Worm (Caenorhabditis elegans) whole organism, young adult: ENCODE measurements around the gene Y39B6A.43.

Experiments used
- B0019.2 ChIP-seq: fragments of 200-800 bp; sonication (Bioruptor generic); conservative IDR thresholded peaks from 2 replicates; pipeline ENCODE4 v1.3.6; 2022; ENCODE audit warnings: missing genetic modification reagents, missing genetic modification characterization, missing compliant biosample characterization
- B0035.1 ChIP-seq: sonication (generic microtip); optimal IDR thresholded peaks from 2 replicates; lab custom pipeline; 2016; ENCODE audit warnings: missing genetic modification characterization, mild to moderate bottlenecking, missing compliant biosample characterization, missing genotype, missing genetic modification reagents
- B0261.1 ChIP-seq: sonication (generic microtip); optimal IDR thresholded peaks from 2 replicates; lab custom pipeline; 2016; ENCODE audit warnings: mild to moderate bottlenecking, missing genetic modification characterization, moderate library complexity, missing compliant biosample characterization
- C17E4.6 ChIP-seq: fragments of 200-800 bp; sonication (Bioruptor generic); IDR thresholded peaks from 2 replicates; pipeline ENCODE4 v1.3.6; 2022; ENCODE audit warnings: missing genetic modification reagents, missing genetic modification characterization, missing compliant biosample characterization
- F37B4.10 ChIP-seq: fragments of 200-800 bp; sonication (Bioruptor generic); IDR thresholded peaks from 2 replicates; pipeline ENCODE4 v1.3.6; 2022; ENCODE audit warnings: missing genetic modification characterization, missing compliant biosample characterization
- F39B2.1 ChIP-seq: fragments of 200-800 bp; sonication (Bioruptor generic); IDR thresholded peaks from 2 replicates; pipeline ENCODE4 v1.3.6; 2022; ENCODE audit warnings: missing genetic modification reagents, missing genetic modification characterization, missing compliant biosample characterization
- F49E8.2 ChIP-seq: sonication (generic microtip); optimal IDR thresholded peaks from 3 replicates; lab custom pipeline; 2017; ENCODE audit warnings: missing genetic modification characterization, mild to moderate bottlenecking, missing compliant biosample characterization, antibody characterized with exemption, moderate library complexity; ENCODE audit not compliant: insufficient read depth
- F52B5.7 ChIP-seq: sonication (generic microtip); optimal IDR thresholded peaks from 2 replicates; lab custom pipeline; 2016; ENCODE audit warnings: mild to moderate bottlenecking, missing genetic modification characterization, missing compliant biosample characterization
- F55B11.4 ChIP-seq: sonication (generic microtip); optimal IDR thresholded peaks from 2 replicates; lab custom pipeline; 2016; ENCODE audit warnings: missing compliant biosample characterization, missing genetic modification characterization, borderline replicate concordance; ENCODE audit not compliant: insufficient read depth
- F57A8.1 ChIP-seq: fragments of 200-800 bp; sonication (Bioruptor generic); optimal IDR thresholded peaks from 2 replicates; lab custom pipeline; 2018; ENCODE audit warnings: mild to moderate bottlenecking, missing genetic modification characterization, moderate library complexity, missing compliant biosample characterization
- F57C9.4 ChIP-seq: sonication (generic microtip); optimal IDR thresholded peaks from 2 replicates; lab custom pipeline; 2017; ENCODE audit warnings: mild to moderate bottlenecking, missing genetic modification characterization, missing compliant biosample characterization
- K11D2.4 ChIP-seq: fragments of 200-800 bp; sonication (Bioruptor generic); IDR thresholded peaks from 2 replicates; pipeline ENCODE4 v1.3.6; 2022; ENCODE audit warnings: missing genetic modification reagents, missing genetic modification characterization, missing compliant biosample characterization
- K12H6.12 ChIP-seq: fragments of 200-800 bp; sonication (Bioruptor generic); optimal IDR thresholded peaks from 2 replicates; lab custom pipeline; 2018; ENCODE audit warnings: mild to moderate bottlenecking, missing genetic modification characterization, missing compliant biosample characterization
- Y95B8A.8 ChIP-seq: fragments of 200-800 bp; sonication (Bioruptor generic); IDR thresholded peaks from 2 replicates; pipeline ENCODE4 v1.3.6; 2022; ENCODE audit warnings: missing genetic modification reagents, missing genetic modification characterization, missing compliant biosample characterization
- athp-1 ChIP-seq: sonication (generic microtip); optimal IDR thresholded peaks from 2 replicates; lab custom pipeline; 2017; ENCODE audit warnings: mild to moderate bottlenecking, missing genetic modification characterization, missing compliant biosample characterization
- attf-6 ChIP-seq: fragments of 200-800 bp; sonication (Bioruptor generic); IDR thresholded peaks from 2 replicates; pipeline ENCODE4 v1.3.6; 2022; ENCODE audit warnings: missing genetic modification reagents, missing genetic modification characterization, missing compliant biosample characterization
- bed-2 ChIP-seq: fragments of 200-800 bp; sonication (Bioruptor generic); IDR thresholded peaks from 2 replicates; pipeline ENCODE4 v1.3.6; 2022; ENCODE audit warnings: missing genetic modification reagents, missing genetic modification characterization, missing compliant biosample characterization
- cebp-2 ChIP-seq: fragments of 200-800 bp; sonication (Bioruptor generic); IDR thresholded peaks from 2 replicates; pipeline ENCODE4 v1.3.6; 2022; ENCODE audit warnings: missing genetic modification characterization, missing compliant biosample characterization
- ceh-27 ChIP-seq: fragments of 200-800 bp; sonication (Bioruptor generic); optimal IDR thresholded peaks from 2 replicates; lab custom pipeline; 2018; ENCODE audit warnings: mild to moderate bottlenecking, missing genetic modification characterization, moderate library complexity, missing compliant biosample characterization
- ceh-79 ChIP-seq: sonication (generic microtip); optimal IDR thresholded peaks from 2 replicates; lab custom pipeline; 2017; ENCODE audit warnings: mild to moderate bottlenecking, missing genetic modification characterization, missing compliant biosample characterization
- dpl-1 ChIP-seq: fragments of 150-350 bp; optimal IDR thresholded peaks from 2 replicates; lab custom pipeline; 2014; ENCODE audit warnings: missing biosample characterization, missing genetic modification reagents, missing genetic modification characterization
- efl-1 ChIP-seq: fragments of 150-350 bp; optimal IDR thresholded peaks from 2 replicates; lab custom pipeline; 2014; ENCODE audit warnings: missing biosample characterization, missing genetic modification reagents, missing genetic modification characterization
- egrh-3 ChIP-seq: fragments of 200-800 bp; sonication (Bioruptor generic); IDR thresholded peaks from 2 replicates; pipeline ENCODE4 v1.3.6; 2022; ENCODE audit warnings: missing genetic modification reagents, missing genetic modification characterization, missing compliant biosample characterization
- fkh-3 ChIP-seq: sonication (generic microtip); optimal IDR thresholded peaks from 2 replicates; lab custom pipeline; 2016; ENCODE audit warnings: mild to moderate bottlenecking, missing genetic modification characterization, missing compliant biosample characterization
- hmg-20 ChIP-seq: fragments of 200-800 bp; sonication (Bioruptor generic); IDR thresholded peaks from 2 replicates; pipeline ENCODE4 v1.3.6; 2022; ENCODE audit warnings: missing genetic modification reagents, missing genetic modification characterization, missing compliant biosample characterization
- hsf-1 ChIP-seq: fragments of 200-800 bp; sonication (Bioruptor generic); IDR thresholded peaks from 2 replicates; pipeline ENCODE4 v1.3.6; 2022; ENCODE audit warnings: missing genetic modification reagents, missing genetic modification characterization, missing compliant biosample characterization
- lin-26 ChIP-seq: fragments of 200-800 bp; sonication (Bioruptor generic); IDR thresholded peaks from 2 replicates; pipeline ENCODE4 v1.3.6; 2022; ENCODE audit warnings: missing genetic modification reagents, missing genetic modification characterization, missing compliant biosample characterization
- madf-10 ChIP-seq: sonication (generic microtip); optimal IDR thresholded peaks from 2 replicates; lab custom pipeline; 2016; ENCODE audit warnings: mild to moderate bottlenecking, missing genetic modification characterization, missing compliant biosample characterization
- mcd-1 ChIP-seq: fragments of 200-800 bp; sonication (Bioruptor generic); IDR thresholded peaks from 2 replicates; pipeline ENCODE4 v1.3.6; 2022; ENCODE audit warnings: missing genetic modification reagents, missing genetic modification characterization, missing compliant biosample characterization
- mxl-1 ChIP-seq: sonication (generic microtip); optimal IDR thresholded peaks from 2 replicates; lab custom pipeline; 2016; ENCODE audit warnings: missing genetic modification characterization, missing compliant biosample characterization
- nfya-1 ChIP-seq: sonication (generic microtip); optimal IDR thresholded peaks from 2 replicates; lab custom pipeline; 2017; ENCODE audit warnings: antibody characterized with exemption, missing compliant biosample characterization, missing genetic modification characterization, borderline replicate concordance; ENCODE audit not compliant: insufficient read depth
- nfyb-1 ChIP-seq: fragments of 200-800 bp; sonication (Bioruptor generic); IDR thresholded peaks from 2 replicates; pipeline ENCODE4 v1.3.6; 2022; ENCODE audit warnings: missing genetic modification reagents, missing genetic modification characterization, missing compliant biosample characterization
- nhr-120 ChIP-seq: fragments of 200-800 bp; sonication (Bioruptor generic); IDR thresholded peaks from 2 replicates; pipeline ENCODE4 v1.3.6; 2022; ENCODE audit warnings: missing genetic modification characterization, missing compliant biosample characterization
- nhr-80 ChIP-seq: sonication (generic microtip); optimal IDR thresholded peaks from 2 replicates; lab custom pipeline; 2016; ENCODE audit warnings: missing genetic modification characterization, missing compliant biosample characterization
- nhr-90 ChIP-seq: sonication (generic microtip); optimal IDR thresholded peaks from 2 replicates; lab custom pipeline; 2016; ENCODE audit warnings: missing genotype, mild to moderate bottlenecking, missing genetic modification characterization, missing compliant biosample characterization
- pbrm-1 ChIP-seq: fragments of 200-800 bp; sonication (Bioruptor generic); IDR thresholded peaks from 2 replicates; pipeline ENCODE4 v1.3.6; 2022; ENCODE audit warnings: missing genetic modification reagents, missing genetic modification characterization, missing compliant biosample characterization
- pha-4 ChIP-seq: fragments of 150-350 bp; sonication (generic microtip); optimal IDR thresholded peaks from 2 replicates; lab custom pipeline; 2014; ENCODE audit warnings: missing biosample characterization, missing genetic modification reagents, missing genetic modification characterization
- rpc-1 ChIP-seq, 2 experiments: fragments of 150-350 bp in 1 of 2; sonication (generic microtip) in 1 of 2; optimal IDR thresholded peaks; 2 replicates each; lab custom pipeline; 2014 to 2018; ENCODE audit warnings: missing biosample characterization in 1 of 2, missing genetic modification characterization in 1 of 2, missing genetic modification reagents in 1 of 2, missing genotype in 1 of 2
- snpc-1.1 ChIP-seq: sonication (generic microtip); optimal IDR thresholded peaks from 2 replicates; lab custom pipeline; 2017; ENCODE audit warnings: missing genetic modification characterization, mild to moderate bottlenecking, missing compliant biosample characterization, antibody characterized with exemption, moderate library complexity, missing genotype, missing genetic modification reagents; ENCODE audit not compliant: insufficient read depth
- snpc-1.3 ChIP-seq: sonication (generic microtip); optimal IDR thresholded peaks from 2 replicates; lab custom pipeline; 2017; ENCODE audit warnings: missing genetic modification characterization, mild to moderate bottlenecking, missing compliant biosample characterization, antibody characterized with exemption, moderate library complexity, missing genotype, missing genetic modification reagents; ENCODE audit not compliant: insufficient read depth
- tbx-9 ChIP-seq: sonication (generic microtip); optimal IDR thresholded peaks from 2 replicates; lab custom pipeline; 2016; ENCODE audit warnings: borderline replicate concordance, missing genetic modification characterization, inconsistent platforms, missing compliant biosample characterization
- unc-130 ChIP-seq: sonication (generic microtip); optimal IDR thresholded peaks from 2 replicates; lab custom pipeline; 2016; ENCODE audit warnings: missing genetic modification reagents, missing genetic modification characterization, missing compliant biosample characterization
- zfh-2 ChIP-seq: fragments of 200-800 bp; sonication (Bioruptor generic); conservative IDR thresholded peaks from 2 replicates; pipeline ENCODE4 v1.3.6; 2022; ENCODE audit warnings: missing genetic modification reagents, missing genetic modification characterization, missing compliant biosample characterization
- ztf-18 ChIP-seq: sonication (generic microtip); optimal IDR thresholded peaks from 2 replicates; lab custom pipeline; 2016; ENCODE audit warnings: missing genotype, mild to moderate bottlenecking, missing genetic modification characterization, missing compliant biosample characterization
- ztf-6 ChIP-seq: fragments of 200-800 bp; sonication (Bioruptor generic); IDR thresholded peaks from 2 replicates; pipeline ENCODE4 v1.3.6; 2022; ENCODE audit warnings: missing genetic modification reagents, missing genetic modification characterization, missing compliant biosample characterization

The Y39B6A.43 gene

ce11 chrV:18990958-18991357 is 23.3 kb upstream of the Y39B6A.43 start:
- TF ChIP-seq zfh-2 (GFP tag; lab: Robert Waterston, UW) = peak; percentile 74
- TF ChIP-seq egrh-3 = peak; percentile 70; the same call in 1 of the 2 replicates
- no peak for TF ChIP-seq efl-1 (GFP tag; lab: Kevin White, UChicago)

DNA sequence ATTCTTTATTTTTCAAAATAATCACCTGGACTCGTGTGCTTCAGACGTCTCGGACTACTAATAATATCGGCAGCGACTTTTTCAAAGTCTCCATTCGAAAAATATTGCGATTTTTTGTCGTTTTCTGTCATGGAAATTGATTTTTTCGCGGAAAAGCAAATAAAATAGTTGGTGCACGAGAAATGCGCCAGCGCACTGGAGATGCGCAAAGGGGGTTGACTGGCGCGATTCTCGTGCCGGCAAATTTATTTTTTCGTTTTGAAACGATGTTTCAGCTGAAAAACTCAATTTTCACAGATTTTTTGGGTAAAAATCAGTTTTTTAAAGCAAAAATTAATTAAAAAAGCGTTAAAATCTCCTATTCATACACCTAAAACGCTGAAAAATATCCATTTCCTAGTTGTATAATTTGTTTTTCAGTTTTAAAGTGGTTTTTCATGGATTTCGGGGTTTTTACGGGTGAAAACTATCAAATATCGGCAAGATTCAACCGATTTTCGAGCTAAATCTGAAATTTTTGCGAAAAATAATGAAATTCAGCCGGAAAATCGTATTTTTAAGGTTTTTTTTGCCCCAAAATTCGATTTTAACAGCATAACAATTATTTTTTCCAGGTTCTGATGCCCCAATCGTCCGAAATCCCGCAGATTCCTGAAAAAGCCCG is 22.7 kb upstream of the Y39B6A.43 start, which contains the start of the genes reps-1 and Y39B6A.37:
reps-1 (minus strand) TSS at position 263 of the 664 bp plus-strand sequence.
Y39B6A.37 (plus strand) TSS at position 614 of the 664 bp plus-strand sequence.
- TF ChIP-seq bed-2 (GFP tag; lab: Robert Waterston, UW) (no peak), ztf-6 (no peak), athp-1 (tag; lab: Kevin White, UChicago) (no peak), Y95B8A.8 (GFP tag; lab: Robert Waterston, UW) (peak; percentile 59; the same call in 1 of the 2 replicates), F55B11.4 (no peak), C17E4.6 (GFP tag; lab: Robert Waterston, UW) (no peak), K11D2.4 (GFP tag; lab: Robert Waterston, UW) (peak; percentile 80), nhr-80 (peak; percentile 0), ceh-79 (tag; lab: Kevin White, UChicago) (no peak), mcd-1 (GFP tag; lab: Robert Waterston, UW) (peak; percentile 85), ztf-18 (tag; lab: Kevin White, UChicago) (peak; percentile 97), hsf-1 (GFP tag; lab: Robert Waterston, UW) (no peak), K12H6.12 (tag; lab: Kevin White, UChicago) (peak; percentile 78), dpl-1 (GFP tag; lab: Kevin White, UChicago) (no peak), snpc-1.3 (tag; lab: Kevin White, UChicago) (peak; percentile 1), pbrm-1 (peak; percentile 85), F49E8.2 (no peak), pha-4 (tag; lab: Kevin White, UChicago) (no peak), madf-10 (tag; lab: Kevin White, UChicago) (peak; percentile 2), B0261.1 (tag; lab: Kevin White, UChicago) (peak; percentile 1), attf-6 (GFP tag; lab: Robert Waterston, UW) (0 out of 2 replicates have a peak, but pooled peaks have one; percentile 33), rpc-1 (optimal IDR thresholded peaks at IDR 0.05; lab: Kevin White, UChicago) (no peak), rpc-1 (tag; optimal IDR thresholded peaks at IDR 0.05; lab: Kevin White, UChicago) (no peak), snpc-1.1 (tag; lab: Kevin White, UChicago) (no peak), F39B2.1 (no peak), unc-130 (no peak), B0035.1 (no peak), F37B4.10 (GFP tag; lab: Robert Waterston, UW) (0 out of 2 replicates have a peak, but pooled peaks have one; percentile 33), nfya-1 (tag; lab: Kevin White, UChicago) (no peak), nhr-90 (tag; lab: Kevin White, UChicago) (no peak), B0019.2 (GFP tag; lab: Robert Waterston, UW) (no peak; the same call in 1 of the 2 replicates), fkh-3 (tag; lab: Kevin White, UChicago) (no peak), ceh-27 (GFP tag; lab: Kevin White, UChicago) (peak; percentile 25), nfyb-1 (peak; percentile 65), hmg-20 (GFP tag; lab: Robert Waterston, UW) (0 out of 2 replicates have a peak, but pooled peaks have one; percentile 58), lin-26 (GFP tag; lab: Robert Waterston, UW) (no peak), mxl-1 (tag; lab: Kevin White, UChicago) (no peak), tbx-9 (no peak), F57C9.4 (tag; lab: Kevin White, UChicago) (no peak), F52B5.7 (tag; lab: Kevin White, UChicago) (no peak), cebp-2 (GFP tag; lab: Robert Waterston, UW) (no peak), nhr-120 (GFP tag; lab: Robert Waterston, UW) (no peak), F57A8.1 (GFP tag; lab: Kevin White, UChicago) (no peak)
